Worm (Caenorhabditis elegans): ENCODE data around the gene F21C10.10.

DNA sequence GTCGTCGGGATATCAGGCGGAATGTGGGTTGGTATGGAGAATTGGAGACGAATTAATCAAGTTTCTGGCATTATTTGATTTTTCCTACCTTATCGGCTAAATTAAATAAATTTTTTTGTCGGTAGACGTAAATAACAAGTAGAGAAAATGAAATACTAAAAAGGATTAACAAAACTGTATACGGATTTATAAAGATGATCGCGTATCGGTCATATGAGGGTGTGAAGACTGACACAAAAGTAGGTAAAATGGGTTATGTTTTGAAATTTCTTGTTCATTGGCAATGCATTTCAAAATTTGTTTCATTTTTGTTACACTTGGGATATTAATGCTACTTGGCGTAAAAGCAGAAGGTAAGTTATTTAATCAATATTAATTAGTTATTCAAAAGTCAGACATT is 36.6 kb upstream of the F21C10.10 start, which contains the start of the genes C25E10.16 and C25E10.13:
- TF ChIP-seq unc-62 (GFP tag; optimal IDR thresholded peaks at IDR 0.05) = no peak
- TF ChIP-seq fkh-10 (GFP tag; optimal IDR thresholded peaks at IDR 0.05) = no peak
- TF ChIP-seq ama-1 (optimal IDR thresholded peaks at IDR 0.05) = no peak
- TF ChIP-seq ztf-4 (tag; optimal IDR thresholded peaks at IDR 0.05) = no peak
- no peak for TF ChIP-seq nhr-11 (tag; optimal IDR thresholded peaks at IDR 0.05)
- TF ChIP-seq elt-1 (tag; optimal IDR thresholded peaks at IDR 0.05) = no peak
- TF ChIP-seq nhr-76 (tag; optimal IDR thresholded peaks at IDR 0.05) = no peak
